Fruit fly (Drosophila melanogaster): ENCODE measurements around the gene CG32638.

Gene CG32638

DNA sequence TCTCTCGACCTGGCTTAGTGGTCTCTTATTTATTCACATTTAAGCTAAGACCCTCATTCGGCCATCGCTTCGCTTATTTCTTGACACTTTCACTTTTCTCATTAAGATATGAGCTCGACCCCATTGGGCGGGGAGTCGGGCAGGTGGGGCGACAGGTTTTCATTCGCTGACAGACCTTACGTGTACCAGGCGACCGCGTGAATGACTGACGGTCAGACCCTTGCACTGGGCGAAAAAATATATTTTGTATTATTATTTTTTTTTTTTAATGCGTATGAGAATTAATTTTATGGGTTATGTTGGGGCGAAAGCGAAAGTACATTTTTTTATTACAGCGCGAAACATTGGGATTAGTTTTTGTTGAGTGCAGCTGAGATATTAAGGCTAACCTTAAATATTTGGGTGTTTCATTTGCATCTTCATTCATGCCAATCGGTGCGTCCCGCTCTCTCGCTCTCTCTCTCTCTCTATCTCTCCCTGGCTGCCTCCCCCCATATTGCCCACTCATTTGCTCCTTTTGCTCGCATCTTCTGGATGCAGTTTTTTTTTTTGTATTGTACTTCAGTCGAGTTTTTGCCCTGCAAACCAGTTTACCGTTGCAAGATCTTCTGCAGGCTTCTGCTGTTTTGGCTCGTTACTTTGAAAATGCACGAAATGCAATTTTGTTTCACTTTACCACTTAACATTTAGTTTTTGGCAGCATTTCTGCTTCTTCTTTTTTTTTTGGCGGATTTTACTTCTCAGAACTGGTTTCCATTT, 8.5 kb upstream of the CG32638 start (continued):
- TF ChIP-seq pho (GFP tag; optimal IDR thresholded peaks at IDR 0.05) = no peak
- TF ChIP-seq lab (GFP tag; optimal IDR thresholded peaks at IDR 0.05) = peak; percentile 45
- no peak for TF ChIP-seq yki (optimal IDR thresholded peaks at IDR 0.05)
- TF ChIP-seq HmgD (GFP tag; optimal IDR thresholded peaks at IDR 0.05) = no peak
- TF ChIP-seq CG10462 (GFP tag; optimal IDR thresholded peaks at IDR 0.05) = no peak
- peak; percentile 27; the same call in 1 of the 3 replicates for TF ChIP-seq Aef1 (GFP tag; IDR thresholded peaks at IDR 0.05)
- TF ChIP-seq CG11456 (GFP tag; IDR thresholded peaks at IDR 0.05) = peak; percentile 60; the same call in 1 of the 3 replicates
- TF ChIP-seq CG31388 (GFP tag; optimal IDR thresholded peaks at IDR 0.05) = no peak
- TF ChIP-seq CG1602 (GFP tag; optimal IDR thresholded peaks at IDR 0.05) = no peak
- no peak for TF ChIP-seq lola (GFP tag; optimal IDR thresholded peaks at IDR 0.05)
- TF ChIP-seq tin (GFP tag; optimal IDR thresholded peaks at IDR 0.05) = no peak
- TF ChIP-seq wek (GFP tag; optimal IDR thresholded peaks at IDR 0.05) = no peak
- TF ChIP-seq Xrp1 (GFP tag; IDR thresholded peaks at IDR 0.05) = peak; percentile 73
- no peak for TF ChIP-seq tll (GFP tag; optimal IDR thresholded peaks at IDR 0.05)
- peak; percentile 70 for TF ChIP-seq CG11504 (tag; optimal IDR thresholded peaks at IDR 0.05)
- no peak for TF ChIP-seq CG9932 (GFP tag; IDR thresholded peaks at IDR 0.05)
- TF ChIP-seq CG12391 (tag; optimal IDR thresholded peaks at IDR 0.05) = peak; percentile 44
- no peak for TF ChIP-seq maf-S (GFP tag; optimal IDR thresholded peaks at IDR 0.05)
- no peak for TF ChIP-seq Dip3 (GFP tag; optimal IDR thresholded peaks at IDR 0.05)
- TF ChIP-seq Six4 (GFP tag; optimal IDR thresholded peaks at IDR 0.05) = no peak
- no peak for TF ChIP-seq GATAe (GFP tag; conservative IDR thresholded peaks at IDR 0.05)
- peak; percentile 8 for TF ChIP-seq pum (GFP tag; optimal IDR thresholded peaks at IDR 0.05)
- no peak for TF ChIP-seq Fer3 (tag; optimal IDR thresholded peaks at IDR 0.05)
- TF ChIP-seq CG14050 (GFP tag; IDR thresholded peaks at IDR 0.05) = peak; percentile 55
- peak; percentile 96 for TF ChIP-seq ci (GFP tag; IDR thresholded peaks at IDR 0.05)
- TF ChIP-seq CG30403 (GFP tag; optimal IDR thresholded peaks at IDR 0.05) = peak; percentile 31
- TF ChIP-seq sna (GFP tag; IDR thresholded peaks at IDR 0.05; ENCODE audit: partially characterized antibody) = no peak
- TF ChIP-seq C15 (GFP tag; IDR thresholded peaks at IDR 0.05) = 0 out of 3 replicates have a peak, but pooled peaks have one; percentile 40
- peak; percentile 28 for TF ChIP-seq CG11723 (GFP tag; optimal IDR thresholded peaks at IDR 0.05)
- peak; percentile 77 for TF ChIP-seq aop (GFP tag; IDR thresholded peaks at IDR 0.05)
- TF ChIP-seq slou (GFP tag; optimal IDR thresholded peaks at IDR 0.05) = no peak
- no peak for TF ChIP-seq gsb (GFP tag; IDR thresholded peaks at IDR 0.05)
- no peak for TF ChIP-seq CG4328 (GFP tag; optimal IDR thresholded peaks at IDR 0.05)
- TF ChIP-seq CG11696 (GFP tag; IDR thresholded peaks at IDR 0.05) = no peak
- TF ChIP-seq CG13894 (tag; optimal IDR thresholded peaks at IDR 0.05) = no peak
- TF ChIP-seq B-H2 (GFP tag; optimal IDR thresholded peaks at IDR 0.05) = no peak
- peak; percentile 27 for TF ChIP-seq Nf-YC (tag; optimal IDR thresholded peaks at IDR 0.05)
- no peak; the same call in 1 of the 2 replicates for TF ChIP-seq CG43689 (GFP tag; IDR thresholded peaks at IDR 0.05)
- TF ChIP-seq CG10979 (tag; optimal IDR thresholded peaks at IDR 0.05) = peak; percentile 62
- TF ChIP-seq kah (GFP tag; optimal IDR thresholded peaks at IDR 0.05) = no peak
- TF ChIP-seq Hr3 (GFP tag; optimal IDR thresholded peaks at IDR 0.05) = peak; percentile 12
- no peak for TF ChIP-seq ham (GFP tag; IDR thresholded peaks at IDR 0.05)
- peak; percentile 19 for TF ChIP-seq CG8924 (tag; optimal IDR thresholded peaks at IDR 0.05)
- no peak for TF ChIP-seq cad (GFP tag; optimal IDR thresholded peaks at IDR 0.05)
- no peak for TF ChIP-seq her (GFP tag; optimal IDR thresholded peaks at IDR 0.05)
- TF ChIP-seq NC2α (GFP tag; optimal IDR thresholded peaks at IDR 0.05) = no peak
- TF ChIP-seq Dref (GFP tag; IDR thresholded peaks at IDR 0.05) = no peak
- TF ChIP-seq CG3838 (GFP tag; optimal IDR thresholded peaks at IDR 0.05) = no peak
- TF ChIP-seq CG1529 (GFP tag; optimal IDR thresholded peaks at IDR 0.05) = peak; percentile 16
- TF ChIP-seq CG5245 (GFP tag; optimal IDR thresholded peaks at IDR 0.05) = no peak
- peak; percentile 76 for TF ChIP-seq row (GFP tag; IDR thresholded peaks at IDR 0.05)
